Fruit fly (Drosophila melanogaster) whole organism, embryonic: ENCODE measurements around the gene Calr.

ENCODE experiments used
- CG15479 ChIP-seq: fragments of 200-800 bp; sonication (Bioruptor generic); optimal IDR thresholded peaks from 3 replicates; lab custom pipeline; 2019; ENCODE audit warnings: missing biosample characterization, mild to moderate bottlenecking, missing genetic modification characterization, moderate library complexity
- CG31441 ChIP-seq: fragments of 200-800 bp; sonication (Bioruptor generic); IDR thresholded peaks from 2 replicates; pipeline ENCODE4 v1.3.6; 2022; ENCODE audit warnings: missing biosample characterization, missing genetic modification characterization
- Hr39 ChIP-seq: fragments of >200 bp; optimal IDR thresholded peaks from 2 replicates; lab custom pipeline; 2017
- Sry-δ ChIP-seq: fragments of 200-800 bp; sonication (Bioruptor generic); optimal IDR thresholded peaks from 2 replicates; lab custom pipeline; 2016; ENCODE audit warnings: missing biosample characterization, missing genetic modification characterization
- Vsx1 ChIP-seq: fragments of 200-800 bp; sonication (Bioruptor generic); optimal IDR thresholded peaks from 2 replicates; lab custom pipeline; 2017; ENCODE audit warnings: missing biosample characterization, mild to moderate bottlenecking, missing genetic modification characterization, missing genetic modification reagents
- pros ChIP-seq: fragments of 200-800 bp; sonication (Bioruptor generic); optimal IDR thresholded peaks from 3 replicates; lab custom pipeline; 2019; ENCODE audit warnings: missing biosample characterization, mild to moderate bottlenecking, missing genetic modification characterization, moderate library complexity
- rib ChIP-seq: fragments of 200-800 bp; sonication (Bioruptor generic); IDR thresholded peaks from 2 replicates; pipeline ENCODE4 v1.3.6; 2022; ENCODE audit warnings: missing biosample characterization, missing genetic modification characterization
- zfh1 ChIP-seq: fragments of 200-800 bp; sonication (Bioruptor generic); IDR thresholded peaks from 3 replicates; pipeline ENCODE4 v1.3.6; 2022; ENCODE audit warnings: missing biosample characterization, missing genetic modification characterization

DNA sequence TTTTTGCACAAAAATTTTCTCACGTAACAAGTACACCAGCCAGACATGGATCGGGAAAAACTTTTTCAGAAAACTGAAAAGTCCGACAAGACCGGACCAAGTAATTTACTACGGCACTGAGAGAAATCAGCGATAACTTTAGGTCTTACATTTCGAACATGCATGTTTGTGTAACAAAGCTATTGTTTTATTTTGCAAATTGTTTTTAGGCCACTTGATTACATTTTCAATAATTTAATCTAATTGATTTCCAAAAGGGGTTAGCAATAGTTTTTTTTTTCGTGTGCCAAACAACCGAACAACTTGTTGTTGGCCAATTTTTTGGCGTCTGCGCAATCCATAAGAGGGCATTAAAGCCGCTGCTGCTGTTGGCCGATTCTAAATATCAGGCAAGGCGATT is 17.5 kb downstream of the Calr start:
- TF ChIP-seq pros (GFP tag; lab: Kevin White, UChicago) (no peak), zfh1 (peak; percentile 80), Hr39 (no peak), Sry-δ (GFP tag; lab: Kevin White, UChicago) (peak; percentile 42), CG31441 (GFP tag; lab: Robert Waterston, UW) (peak; percentile 70), rib (no peak), CG15479 (GFP tag; lab: Kevin White, UChicago) (no peak), Vsx1 (GFP tag; lab: Kevin White, UChicago) (peak; percentile 26)
